Worm (Caenorhabditis elegans): ENCODE measurements around the gene Y73B6BL.47.

DNA sequence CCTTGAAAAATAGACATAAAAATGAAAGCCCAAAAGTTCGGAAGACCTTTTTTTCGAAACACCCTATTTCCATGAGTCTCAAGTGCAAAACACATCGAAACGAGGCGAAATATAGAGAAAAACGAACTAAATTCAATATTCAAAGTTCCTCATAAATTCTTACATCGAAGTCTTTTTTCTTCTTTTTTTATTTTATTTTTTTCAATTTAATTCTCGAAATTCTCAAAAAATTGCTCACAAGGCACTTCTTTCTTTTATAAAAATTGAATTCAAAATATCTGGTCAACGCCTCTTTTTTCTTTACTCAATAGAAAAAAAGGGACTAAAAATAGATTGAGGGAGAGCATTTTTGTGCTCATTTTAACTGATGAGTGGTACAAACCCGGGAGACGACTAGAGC, 33.4 kb downstream of the Y73B6BL.47 start:
- TF ChIP-seq unc-86 (tag; optimal IDR thresholded peaks at IDR 0.05), result no peak
- TF ChIP-seq ama-1 (optimal IDR thresholded peaks at IDR 0.05), result no peak
- TF ChIP-seq ets-4 (tag; optimal IDR thresholded peaks at IDR 0.05), result no peak
- TF ChIP-seq pha-4 (tag; optimal IDR thresholded peaks at IDR 0.05), result no peak
- no peak for TF ChIP-seq pag-3 (tag; optimal IDR thresholded peaks at IDR 0.05; ENCODE audit: borderline replicate concordance)
- no peak for TF ChIP-seq syd-9 (tag; optimal IDR thresholded peaks at IDR 0.05)
- no peak for TF ChIP-seq fax-1 (tag; optimal IDR thresholded peaks at IDR 0.05)
- no peak for TF ChIP-seq dmd-4 (tag; optimal IDR thresholded peaks at IDR 0.05; ENCODE audit: borderline replicate concordance)
- TF ChIP-seq T23F11.4 (GFP tag; optimal IDR thresholded peaks at IDR 0.05), result no peak
- TF ChIP-seq elt-2 (tag; optimal IDR thresholded peaks at IDR 0.05), result no peak
- TF ChIP-seq dve-1 (tag; optimal IDR thresholded peaks at IDR 0.05), result no peak

All from whole organism, late embryonic.